Fruit fly (Drosophila melanogaster) whole organism, embryonic: Measurements from ENCODE around the gene lectin-28C.

Experiments used
- BEAF-32 ChIP-seq: fragments of 200-800 bp; sonication (Bioruptor generic); optimal IDR thresholded peaks from 3 replicates; lab custom pipeline; 2017; ENCODE audit warnings: missing biosample characterization, missing genetic modification characterization, mild to moderate bottlenecking, moderate library complexity, missing genetic modification reagents
- Bdp1 ChIP-seq: fragments of 200-800 bp; sonication (Bioruptor generic); optimal IDR thresholded peaks from 3 replicates; lab custom pipeline; 2016; ENCODE audit warnings: missing biosample characterization, missing genetic modification characterization
- CG12071 ChIP-seq: fragments of 200-800 bp; sonication (Bioruptor generic); optimal IDR thresholded peaks from 3 replicates; lab custom pipeline; 2018; ENCODE audit warnings: missing biosample characterization, mild to moderate bottlenecking, missing genetic modification characterization
- CG12236 ChIP-seq: fragments of 200-800 bp; sonication (Bioruptor generic); optimal IDR thresholded peaks from 2 replicates; lab custom pipeline; 2016; ENCODE audit warnings: missing biosample characterization, missing genetic modification characterization
- CG14441 ChIP-seq: fragments of 200-800 bp; sonication (Bioruptor generic); IDR thresholded peaks from 2 replicates; pipeline ENCODE4 v1.3.6; 2022; ENCODE audit warnings: missing biosample characterization, missing genetic modification characterization
- CG15269 ChIP-seq: fragments of 200-800 bp; sonication (Bioruptor generic); optimal IDR thresholded peaks from 2 replicates; lab custom pipeline; 2018; ENCODE audit warnings: missing biosample characterization, mild to moderate bottlenecking, missing genetic modification characterization, moderate library complexity
- CG1603 ChIP-seq: fragments of 200-800 bp; sonication (Bioruptor generic); optimal IDR thresholded peaks from 2 replicates; lab custom pipeline; 2019; ENCODE audit warnings: missing biosample characterization, mild to moderate bottlenecking, missing genetic modification characterization, moderate library complexity
- CG17359 ChIP-seq: fragments of 200-800 bp; sonication (Bioruptor generic); optimal IDR thresholded peaks from 3 replicates; lab custom pipeline; 2018; ENCODE audit warnings: missing biosample characterization, mild to moderate bottlenecking, missing genetic modification characterization, moderate library complexity
- CG17568 ChIP-seq: fragments of 200-800 bp; sonication (Bioruptor generic); optimal IDR thresholded peaks from 2 replicates; lab custom pipeline; 2018; ENCODE audit warnings: missing biosample characterization, mild to moderate bottlenecking, missing genetic modification characterization, moderate library complexity
- CG17912 ChIP-seq: fragments of 200-800 bp; sonication (Bioruptor generic); optimal IDR thresholded peaks from 2 replicates; lab custom pipeline; 2018; ENCODE audit warnings: missing biosample characterization, mild to moderate bottlenecking, missing genetic modification characterization
- CG18476 ChIP-seq: fragments of 200-800 bp; sonication (Bioruptor generic); optimal IDR thresholded peaks from 2 replicates; lab custom pipeline; 2016; ENCODE audit warnings: missing biosample characterization, mild to moderate bottlenecking, missing genetic modification characterization
- CG33557 ChIP-seq: fragments of 200-800 bp; sonication (Bioruptor generic); optimal IDR thresholded peaks from 2 replicates; lab custom pipeline; 2019; ENCODE audit warnings: missing biosample characterization, mild to moderate bottlenecking, missing genetic modification characterization, moderate library complexity
- CG3995 ChIP-seq: fragments of 200-800 bp; sonication (Bioruptor generic); optimal IDR thresholded peaks from 3 replicates; lab custom pipeline; 2016; ENCODE audit warnings: missing biosample characterization, missing genetic modification characterization
- CG6254 ChIP-seq: fragments of 200-800 bp; sonication (Bioruptor generic); optimal IDR thresholded peaks from 3 replicates; lab custom pipeline; 2017; ENCODE audit warnings: mild to moderate bottlenecking, missing biosample characterization, missing genetic modification reagents, missing genetic modification characterization
- CG6683 ChIP-seq: fragments of 200-800 bp; sonication (Bioruptor generic); optimal IDR thresholded peaks from 2 replicates; lab custom pipeline; 2017; ENCODE audit warnings: missing biosample characterization, mild to moderate bottlenecking, missing genetic modification characterization, missing genetic modification reagents
- CG8359 ChIP-seq: fragments of 200-800 bp; sonication (Bioruptor generic); optimal IDR thresholded peaks from 2 replicates; lab custom pipeline; 2017; ENCODE audit warnings: missing biosample characterization, mild to moderate bottlenecking, missing genetic modification characterization, borderline replicate concordance
- CG9215 ChIP-seq: fragments of 200-800 bp; sonication (Bioruptor generic); IDR thresholded peaks from 2 replicates; pipeline ENCODE4 v1.3.6; 2022; ENCODE audit warnings: missing biosample characterization, missing genetic modification characterization
- CkIIα-i1 ChIP-seq: fragments of 200-800 bp; sonication (Bioruptor generic); IDR thresholded peaks from 2 replicates; pipeline ENCODE4 v1.3.6; 2022; ENCODE audit warnings: missing biosample characterization, missing genetic modification characterization
- Dip2 ChIP-seq: fragments of 200-800 bp; sonication (Bioruptor generic); IDR thresholded peaks from 2 replicates; pipeline ENCODE4 v1.3.6; 2022; ENCODE audit warnings: missing biosample characterization, missing genetic modification characterization
- ERR ChIP-seq: fragments of 200-800 bp; sonication (Bioruptor generic); optimal IDR thresholded peaks from 2 replicates; lab custom pipeline; 2016; ENCODE audit warnings: missing biosample characterization, missing genetic modification characterization
- Fer2 ChIP-seq: fragments of 200-800 bp; sonication (Bioruptor generic); optimal IDR thresholded peaks from 2 replicates; lab custom pipeline; 2018; ENCODE audit warnings: missing biosample characterization, mild to moderate bottlenecking, missing genetic modification characterization, moderate library complexity
- HLH54F ChIP-seq: fragments of 200-800 bp; sonication (Bioruptor generic); optimal IDR thresholded peaks from 3 replicates; lab custom pipeline; 2016; ENCODE audit warnings: missing biosample characterization, missing genetic modification characterization
- HmgZ ChIP-seq: fragments of 200-800 bp; sonication (Bioruptor generic); optimal IDR thresholded peaks from 2 replicates; lab custom pipeline; 2018; ENCODE audit warnings: missing biosample characterization, mild to moderate bottlenecking, missing genetic modification characterization
- Hsf ChIP-seq: fragments of 200-800 bp; sonication (Bioruptor generic); optimal IDR thresholded peaks from 3 replicates; lab custom pipeline; 2016; ENCODE audit warnings: missing biosample characterization, missing genetic modification characterization
- Lpt ChIP-seq: fragments of >200 bp; optimal IDR thresholded peaks from 2 replicates; lab custom pipeline; 2018; ENCODE audit warnings: missing biosample characterization, missing genetic modification characterization
- NFAT ChIP-seq: fragments of 200-800 bp; sonication (Bioruptor generic); IDR thresholded peaks from 2 replicates; pipeline ENCODE4 v1.3.6; 2022; ENCODE audit warnings: missing biosample characterization, missing genetic modification characterization
- PHDP ChIP-seq: fragments of 200-800 bp; sonication (Bioruptor generic); optimal IDR thresholded peaks from 3 replicates; lab custom pipeline; 2018; ENCODE audit warnings: missing biosample characterization, mild to moderate bottlenecking, missing genetic modification characterization, moderate library complexity
- Rfx ChIP-seq: fragments of 200-800 bp; sonication (Bioruptor generic); IDR thresholded peaks from 2 replicates; pipeline ENCODE4 v1.3.6; 2022; ENCODE audit warnings: missing biosample characterization, missing genetic modification characterization
- ac ChIP-seq: fragments of 200-800 bp; sonication (Bioruptor generic); optimal IDR thresholded peaks from 3 replicates; lab custom pipeline; 2017; ENCODE audit warnings: missing biosample characterization, mild to moderate bottlenecking, missing genetic modification characterization
- amos ChIP-seq: fragments of 200-800 bp; sonication (Bioruptor generic); IDR thresholded peaks from 2 replicates; pipeline ENCODE4 v1.3.6; 2022; ENCODE audit warnings: missing biosample characterization, missing genetic modification characterization; ENCODE audit not compliant: partially characterized antibody
- az2 ChIP-seq: fragments of 200-800 bp; sonication (Bioruptor generic); optimal IDR thresholded peaks from 3 replicates; lab custom pipeline; 2016; ENCODE audit warnings: missing biosample characterization, missing genetic modification characterization
- bbx ChIP-seq: fragments of 200-800 bp; sonication (Bioruptor generic); IDR thresholded peaks from 2 replicates; pipeline ENCODE4 v1.3.6; 2022; ENCODE audit warnings: missing biosample characterization, missing genetic modification characterization; ENCODE audit not compliant: partially characterized antibody
- bsh ChIP-seq, 2 experiments: fragments of 200-800 bp; sonication (Bioruptor generic); optimal IDR thresholded peaks; 2 replicates each; lab custom pipeline; 2017 to 2018; ENCODE audit warnings: mild to moderate bottlenecking in 2 of 2, missing biosample characterization in 2 of 2, missing genetic modification characterization in 2 of 2, moderate library complexity in 1 of 2
- disco-r ChIP-seq: fragments of 200-800 bp; sonication (Bioruptor generic); optimal IDR thresholded peaks from 2 replicates; lab custom pipeline; 2016; ENCODE audit warnings: missing biosample characterization, missing genetic modification characterization
- fu2 ChIP-seq: fragments of 200-800 bp; sonication (Bioruptor generic); optimal IDR thresholded peaks from 2 replicates; lab custom pipeline; 2016; ENCODE audit warnings: missing biosample characterization, missing genetic modification characterization
- h ChIP-seq: fragments of >200 bp; optimal IDR thresholded peaks from 2 replicates; lab custom pipeline; 2017
- her ChIP-seq: fragments of 200-800 bp; sonication (Bioruptor generic); optimal IDR thresholded peaks from 2 replicates; lab custom pipeline; 2016; ENCODE audit warnings: missing biosample characterization, missing genetic modification characterization
- lmd ChIP-seq: fragments of 200-800 bp; sonication (Bioruptor generic); IDR thresholded peaks from 2 replicates; pipeline ENCODE4 v1.3.6; 2022; ENCODE audit warnings: missing biosample characterization, missing genetic modification characterization
- mld ChIP-seq: fragments of 200-800 bp; sonication (Bioruptor generic); IDR thresholded peaks from 3 replicates; pipeline ENCODE4 v1.3.6; 2022; ENCODE audit warnings: missing biosample characterization, missing genetic modification characterization; ENCODE audit not compliant: partially characterized antibody
- nau ChIP-seq: fragments of 200-800 bp; sonication (Bioruptor generic); optimal IDR thresholded peaks from 3 replicates; lab custom pipeline; 2017; ENCODE audit warnings: missing biosample characterization, mild to moderate bottlenecking, missing genetic modification characterization, missing genetic modification reagents
- nerfin-1 ChIP-seq: fragments of 200-800 bp; sonication (Bioruptor generic); optimal IDR thresholded peaks from 3 replicates; lab custom pipeline; 2019; ENCODE audit warnings: missing biosample characterization, mild to moderate bottlenecking, missing genetic modification characterization, moderate library complexity
- scrt ChIP-seq: fragments of 200-800 bp; sonication (Bioruptor generic); optimal IDR thresholded peaks from 2 replicates; lab custom pipeline; 2018; ENCODE audit warnings: missing biosample characterization, mild to moderate bottlenecking, missing genetic modification characterization, moderate library complexity
- sim ChIP-seq: fragments of 200-800 bp; sonication (Bioruptor generic); IDR thresholded peaks from 2 replicates; pipeline ENCODE4 v1.3.6; 2022; ENCODE audit warnings: missing biosample characterization, missing genetic modification characterization
- tin ChIP-seq: fragments of 200-800 bp; sonication (Bioruptor generic); optimal IDR thresholded peaks from 3 replicates; lab custom pipeline; 2016; ENCODE audit warnings: missing biosample characterization, missing genetic modification characterization
- usp ChIP-seq: fragments of >200 bp; optimal IDR thresholded peaks from 2 replicates; lab custom pipeline; 2017; ENCODE audit warnings: missing biosample characterization, missing genetic modification characterization
- z ChIP-seq: fragments of 200-800 bp; sonication (Bioruptor generic); IDR thresholded peaks from 3 replicates; pipeline ENCODE4 v1.3.6; 2022; ENCODE audit warnings: missing biosample characterization, missing genetic modification characterization
- zen ChIP-seq: fragments of 200-800 bp; sonication (Bioruptor generic); optimal IDR thresholded peaks from 3 replicates; lab custom pipeline; 2018; ENCODE audit warnings: missing biosample characterization, mild to moderate bottlenecking, missing genetic modification characterization, moderate library complexity
- zf30C ChIP-seq: fragments of 200-800 bp; sonication (Bioruptor generic); optimal IDR thresholded peaks from 3 replicates; lab custom pipeline; 2018; ENCODE audit warnings: missing biosample characterization, mild to moderate bottlenecking, missing genetic modification characterization

lectin-28C gene

DNA sequence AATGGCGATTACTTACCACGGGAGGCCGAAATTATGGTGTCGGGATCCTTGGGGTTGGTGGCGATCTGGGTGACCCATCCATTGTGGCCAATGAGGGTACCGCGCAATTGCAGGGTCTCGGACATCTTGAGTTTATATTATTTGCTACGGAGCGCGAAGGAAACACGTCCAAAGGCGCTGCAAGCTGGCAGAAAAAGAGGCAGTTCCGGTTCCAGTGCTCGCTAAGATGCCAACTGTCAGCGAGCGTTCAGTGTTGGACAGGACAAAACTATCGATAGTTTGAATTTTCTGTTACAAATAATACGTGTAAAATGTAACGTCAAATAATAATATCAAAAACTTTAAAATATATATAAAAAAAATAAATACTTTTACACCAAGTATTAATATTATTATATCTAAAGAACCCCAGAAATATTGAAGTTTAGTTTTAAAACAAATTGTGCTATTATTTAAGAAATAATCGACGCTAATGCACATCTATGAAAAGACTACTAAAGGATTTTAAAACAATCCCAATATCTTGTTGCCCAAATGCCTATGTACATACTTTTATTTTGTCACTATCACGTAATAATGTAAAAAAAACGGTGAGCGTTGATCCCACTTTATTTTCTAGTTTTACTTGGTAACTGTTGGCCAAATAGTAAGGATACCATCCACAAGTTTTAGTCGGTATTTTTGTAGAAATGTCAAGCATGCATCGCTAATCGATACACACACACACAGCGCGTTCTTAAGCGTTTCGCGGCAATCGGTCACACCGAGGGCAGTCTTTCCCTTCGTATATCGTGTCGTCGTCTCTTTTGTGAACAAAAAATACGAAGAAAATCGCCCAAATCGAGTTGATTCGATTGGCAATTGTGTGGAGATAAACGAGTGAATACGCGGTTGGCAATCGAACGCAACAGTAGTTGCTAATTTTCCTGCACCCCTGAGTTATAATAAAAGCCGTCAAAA is 29.6 kb upstream of the lectin-28C start, which contains the start of the genes Rack1 and mts (continued):
- TF ChIP-seq zen (peak; percentile 29), fu2 (GFP tag; lab: Kevin White, UChicago) (peak; percentile 72), Dip2 (no peak), CG14441 (GFP tag; lab: Robert Waterston, UW) (peak; percentile 67), CG33557 (GFP tag; lab: Kevin White, UChicago) (peak; percentile 62), usp (no peak), bbx (GFP tag; lab: Robert Waterston, UW) (peak; percentile 70), CG18476 (GFP tag; lab: Kevin White, UChicago) (peak; percentile 44), z (GFP tag; lab: Robert Waterston, UW) (0 out of 3 replicates have a peak, but pooled peaks have one; percentile 42), scrt (GFP tag; lab: Kevin White, UChicago) (peak; percentile 83), amos (GFP tag; lab: Robert Waterston, UW) (peak; percentile 74), CG12071 (GFP tag; lab: Kevin White, UChicago) (peak; percentile 92), CG17568 (GFP tag; lab: Kevin White, UChicago) (peak; percentile 88), CG15269 (tag; lab: Kevin White, UChicago) (peak; percentile 82), her (GFP tag; lab: Kevin White, UChicago) (peak; percentile 77), lmd (GFP tag; lab: Robert Waterston, UW) (peak; percentile 60), CG17912 (GFP tag; lab: Kevin White, UChicago) (peak; percentile 87), NFAT (peak; percentile 88), zf30C (GFP tag; lab: Kevin White, UChicago) (peak; percentile 52), BEAF-32 (peak; percentile 67), CG6683 (GFP tag; lab: Kevin White, UChicago) (peak; percentile 71), HLH54F (GFP tag; lab: Kevin White, UChicago) (peak; percentile 75), disco-r (GFP tag; lab: Kevin White, UChicago) (peak; percentile 66), Hsf (GFP tag; lab: Kevin White, UChicago) (peak; percentile 74), az2 (GFP tag; lab: Kevin White, UChicago) (peak; percentile 65), CG17359 (tag; lab: Kevin White, UChicago) (peak; percentile 84), bsh (GFP tag; optimal IDR thresholded peaks at IDR 0.05; lab: Kevin White, UChicago) (peak; percentile 44 to 68), CG6254 (peak; percentile 85), nerfin-1 (tag; lab: Kevin White, UChicago) (peak; percentile 73), ac (GFP tag; lab: Kevin White, UChicago) (peak; percentile 75), CG1603 (tag; lab: Kevin White, UChicago) (peak; percentile 83), mld (GFP tag; lab: Robert Waterston, UW) (0 out of 3 replicates have a peak, but pooled peaks have one; percentile 13), CG12236 (GFP tag; lab: Kevin White, UChicago) (peak; percentile 60), Lpt (GFP tag; lab: Kevin White, UChicago) (no peak), CG3995 (peak; percentile 49), HmgZ (tag; lab: Kevin White, UChicago) (peak; percentile 65), sim (GFP tag; lab: Robert Waterston, UW) (peak; percentile 77), nau (GFP tag; lab: Kevin White, UChicago) (peak; percentile 88), CG8359 (GFP tag; lab: Kevin White, UChicago) (peak; percentile 74), CG9215 (GFP tag; lab: Robert Waterston, UW) (peak; percentile 48), PHDP (tag; lab: Kevin White, UChicago) (peak; percentile 86), Bdp1 (GFP tag; lab: Kevin White, UChicago) (peak; percentile 68), tin (GFP tag; lab: Kevin White, UChicago) (peak; percentile 73), Fer2 (tag; lab: Kevin White, UChicago) (peak; percentile 74), Rfx (peak; percentile 93), h (no peak), CkIIα-i1 (GFP tag; lab: Robert Waterston, UW) (0 out of 2 replicates have a peak, but pooled peaks have one; percentile 7), ERR (GFP tag; lab: Kevin White, UChicago) (peak; percentile 71)
